Fruit fly (Drosophila melanogaster) whole organism, adult: ENCODE data around the gene nmdyn-D6.

Experiments used
- CG11617 ChIP-seq: fragments of 200-800 bp; sonication (Bioruptor generic); optimal IDR thresholded peaks from 2 replicates; lab custom pipeline; 2017; ENCODE audit warnings: mild to moderate bottlenecking, missing biosample characterization, missing genetic modification reagents, missing genetic modification characterization
- CG12768 ChIP-seq: fragments of 200-800 bp; sonication (Bioruptor generic); optimal IDR thresholded peaks from 2 replicates; lab custom pipeline; 2017; ENCODE audit warnings: missing biosample characterization, missing genetic modification characterization, mild to moderate bottlenecking, moderate library complexity, missing genetic modification reagents
- CG14711 ChIP-seq: fragments of 200-800 bp; sonication (Bioruptor generic); optimal IDR thresholded peaks from 2 replicates; lab custom pipeline; 2018; ENCODE audit warnings: missing biosample characterization, mild to moderate bottlenecking, missing genetic modification characterization, moderate library complexity
- CG33017 ChIP-seq: fragments of 200-800 bp; sonication (Bioruptor generic); optimal IDR thresholded peaks from 2 replicates; lab custom pipeline; 2018; ENCODE audit warnings: missing biosample characterization, mild to moderate bottlenecking, missing genetic modification characterization, moderate library complexity
- CG5204 ChIP-seq: fragments of 200-800 bp; sonication (Bioruptor generic); optimal IDR thresholded peaks from 2 replicates; lab custom pipeline; 2016; ENCODE audit warnings: missing biosample characterization, missing genetic modification characterization
- CG7045 ChIP-seq: fragments of 200-800 bp; sonication (Bioruptor generic); optimal IDR thresholded peaks from 2 replicates; lab custom pipeline; 2017; ENCODE audit warnings: missing biosample characterization, mild to moderate bottlenecking, missing genetic modification characterization
- Clk ChIP-seq: fragments of 200-800 bp; sonication (Bioruptor generic); optimal IDR thresholded peaks from 2 replicates; lab custom pipeline; 2017; ENCODE audit warnings: missing biosample characterization, missing genetic modification characterization
- Crg-1 ChIP-seq: fragments of 200-800 bp; sonication (Bioruptor generic); optimal IDR thresholded peaks from 2 replicates; lab custom pipeline; 2016; ENCODE audit warnings: missing biosample characterization, missing genetic modification characterization
- bab1 ChIP-seq: fragments of 200-800 bp; sonication (Bioruptor generic); optimal IDR thresholded peaks from 3 replicates; lab custom pipeline; 2019; ENCODE audit warnings: missing biosample characterization, mild to moderate bottlenecking, missing genetic modification characterization, moderate library complexity
- kay ChIP-seq: fragments of 200-800 bp; sonication (Bioruptor generic); peaks from one replicate; lab custom pipeline; 2016; ENCODE audit warnings: missing biosample characterization, missing genetic modification characterization, borderline replicate concordance
- ovo ChIP-seq: fragments of 200-800 bp; sonication (Bioruptor generic); optimal IDR thresholded peaks from 2 replicates; lab custom pipeline; 2016; ENCODE audit warnings: missing biosample characterization, missing genetic modification characterization
- pad ChIP-seq: fragments of 200-800 bp; sonication (Bioruptor generic); optimal IDR thresholded peaks from 3 replicates; lab custom pipeline; 2017; ENCODE audit warnings: missing biosample characterization, missing genetic modification characterization, mild to moderate bottlenecking, moderate library complexity, missing genetic modification reagents
- toe ChIP-seq: fragments of 200-800 bp; sonication (Bioruptor generic); optimal IDR thresholded peaks from 2 replicates; lab custom pipeline; 2016; ENCODE audit warnings: missing biosample characterization, missing genetic modification characterization

DNA sequence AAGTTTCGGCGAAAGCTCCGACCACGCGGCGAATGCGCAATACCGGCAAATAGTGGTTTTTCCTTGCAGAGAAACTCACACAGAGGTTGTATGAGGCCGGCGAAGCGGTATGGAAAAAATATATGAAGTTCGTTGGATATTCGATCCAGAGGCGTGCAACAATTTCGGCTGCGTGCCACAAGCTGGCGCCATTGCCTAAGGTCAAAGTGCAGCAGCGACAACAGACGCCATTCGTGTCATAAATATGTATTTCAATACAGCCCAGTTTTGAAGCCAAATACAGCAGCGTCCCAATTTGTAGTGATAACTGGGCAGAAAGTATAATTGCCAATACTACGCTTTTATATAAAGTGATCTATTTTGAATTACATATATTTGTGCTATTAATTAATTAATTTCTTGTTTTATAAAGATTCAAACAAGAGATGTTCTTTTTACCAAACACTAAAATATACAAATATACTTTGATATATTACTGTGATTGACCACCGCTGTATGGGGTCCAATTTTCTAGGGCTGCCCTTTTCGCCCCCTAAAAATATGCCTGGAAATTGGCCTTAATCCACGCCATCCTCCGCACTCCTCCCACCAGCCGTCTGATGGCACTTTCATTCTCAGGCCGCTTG is 5.6 kb downstream of the nmdyn-D6 start:
- TF ChIP-seq Clk (GFP tag; lab: Kevin White, UChicago) (no peak), Crg-1 (no peak), bab1 (GFP tag; lab: Kevin White, UChicago) (no peak), kay (no peak), toe (no peak), pad (GFP tag; lab: Kevin White, UChicago) (no peak), ovo (GFP tag; lab: Kevin White, UChicago) (no peak), CG12768 (no peak), CG5204 (GFP tag; lab: Kevin White, UChicago) (no peak), CG11617 (GFP tag; lab: Kevin White, UChicago) (no peak), CG7045 (GFP tag; lab: Kevin White, UChicago) (no peak), CG33017 (no peak), CG14711 (no peak)
